Worm (Caenorhabditis elegans) whole organism, midembryonic: ENCODE results near the gene cyn-17.

ENCODE experiments used
- flt-1 ChIP-seq: fragments of 200-800 bp; sonication (Bioruptor generic); IDR thresholded peaks from 2 replicates; pipeline ENCODE4 v1.3.6; 2022; ENCODE audit warnings: missing genetic modification characterization, missing compliant biosample characterization
- ref-1 ChIP-seq: fragments of 200-800 bp; sonication (Bioruptor generic); conservative IDR thresholded peaks from 2 replicates; pipeline ENCODE4 v1.3.6; 2022; ENCODE audit warnings: missing genetic modification reagents, missing genetic modification characterization, missing compliant biosample characterization

- TF ChIP-seq flt-1 (peak; percentile 92), ref-1 (peak; percentile 67)
Measured at ce11 chrV:5776941-5777340, 22.5 kb upstream of the cyn-17 start, which contains the start of gene F44E7.4.
